Worm (Caenorhabditis elegans) whole organism, late embryonic: ENCODE results near the gene imp-2.

Source experiments
- F13H6.1 ChIP-seq: sonication (generic microtip); optimal IDR thresholded peaks from 2 replicates; lab custom pipeline; 2016; ENCODE audit warnings: missing genetic modification characterization, missing compliant biosample characterization
- ama-1 ChIP-seq: fragments of 150-350 bp; optimal IDR thresholded peaks from 2 replicates; lab custom pipeline; 2014
- dmd-4 ChIP-seq: sonication (generic microtip); optimal IDR thresholded peaks from 2 replicates; lab custom pipeline; 2016; ENCODE audit warnings: borderline replicate concordance, missing genetic modification characterization, missing compliant biosample characterization
- fkh-10 ChIP-seq: fragments of 150-350 bp; optimal IDR thresholded peaks from 2 replicates; lab custom pipeline; 2014; ENCODE audit warnings: missing biosample characterization, missing genetic modification reagents, missing genetic modification characterization
- hlh-8 ChIP-seq: sonication (generic microtip); optimal IDR thresholded peaks from 2 replicates; lab custom pipeline; 2016; ENCODE audit warnings: missing genotype, missing genetic modification characterization, missing compliant biosample characterization
- lin-11 ChIP-seq: fragments of 200-800 bp; sonication (Bioruptor generic); optimal IDR thresholded peaks from 2 replicates; lab custom pipeline; 2018; ENCODE audit warnings: mild to moderate bottlenecking, missing genetic modification characterization, missing compliant biosample characterization
- nfya-1 ChIP-seq: sonication (generic microtip); optimal IDR thresholded peaks from 2 replicates; lab custom pipeline; 2017; ENCODE audit warnings: missing genetic modification characterization, mild to moderate bottlenecking, missing compliant biosample characterization, antibody characterized with exemption, moderate library complexity
- nhr-11 ChIP-seq: fragments of 150-350 bp; optimal IDR thresholded peaks from 2 replicates; lab custom pipeline; 2014; ENCODE audit warnings: missing biosample characterization, missing genetic modification characterization
- pha-4 ChIP-seq: fragments of 150-350 bp; optimal IDR thresholded peaks from 2 replicates; lab custom pipeline; 2018; ENCODE audit warnings: missing biosample characterization, missing genetic modification reagents, missing genetic modification characterization
- sox-4 ChIP-seq: sonication (generic microtip); optimal IDR thresholded peaks from 2 replicates; lab custom pipeline; 2017; ENCODE audit warnings: mild to moderate bottlenecking, missing genetic modification characterization, inconsistent platforms, missing compliant biosample characterization
- tbx-2 ChIP-seq: sonication (generic microtip); optimal IDR thresholded peaks from 2 replicates; lab custom pipeline; 2016; ENCODE audit warnings: missing genetic modification characterization, missing compliant biosample characterization
- unc-3 ChIP-seq, 2 experiments: fragments of 200-800 bp in 1 of 2; sonication (Bioruptor generic) in 1 of 2; sonication (generic microtip) in 1 of 2; conservative IDR thresholded peaks in 1 of 2; optimal IDR thresholded peaks in 1 of 2; 2 replicates each; pipeline versions ENCODE4 v1.3.6 to Lab custom; 2016 to 2022; ENCODE audit warnings: missing compliant biosample characterization in 2 of 2, missing genetic modification characterization in 2 of 2, missing genetic modification reagents in 1 of 2
- unc-55 ChIP-seq: sonication (generic microtip); optimal IDR thresholded peaks from 2 replicates; lab custom pipeline; 2017; ENCODE audit warnings: missing biosample characterization, missing genetic modification reagents, missing genetic modification characterization
- unc-86 ChIP-seq: sonication (generic microtip); optimal IDR thresholded peaks from 2 replicates; lab custom pipeline; 2016; ENCODE audit warnings: missing genetic modification characterization, missing compliant biosample characterization

DNA sequence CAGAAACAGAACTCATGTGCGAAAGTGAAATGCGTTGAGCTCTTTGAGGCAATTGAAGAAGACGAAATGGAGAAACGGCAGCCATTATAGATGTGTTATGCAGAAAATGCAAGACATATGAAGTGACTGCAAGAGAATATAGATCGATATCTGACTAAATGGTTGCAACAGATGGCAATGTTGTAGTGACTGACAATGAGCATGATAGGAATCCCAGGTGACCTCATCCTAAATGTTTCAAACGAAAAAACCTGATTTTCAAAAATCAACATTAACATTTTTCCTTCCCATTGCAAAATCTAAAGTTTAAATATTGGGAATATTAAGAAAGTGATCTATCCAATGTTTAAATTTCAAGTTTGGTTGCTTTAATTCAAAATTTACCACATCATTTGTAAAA, 42.0 kb upstream of the imp-2 start, which contains the start of gene C08F8.15:
- no peak for TF ChIP-seq ama-1
- TF ChIP-seq unc-86, result no peak
- no peak for TF ChIP-seq unc-55
- no peak for TF ChIP-seq unc-3 (GFP tag; conservative IDR thresholded peaks at IDR 0.05; lab: Robert Waterston, UW)
- no peak for TF ChIP-seq unc-3 (tag; optimal IDR thresholded peaks at IDR 0.05; lab: Kevin White, UChicago)
- no peak for TF ChIP-seq lin-11 (tag; lab: Kevin White, UChicago)
- TF ChIP-seq pha-4 (tag; lab: Kevin White, UChicago), result no peak
- no peak for TF ChIP-seq nhr-11 (tag; lab: Kevin White, UChicago)
- TF ChIP-seq sox-4 (tag; lab: Kevin White, UChicago), result no peak
- no peak for TF ChIP-seq F13H6.1
- TF ChIP-seq dmd-4 (tag; lab: Kevin White, UChicago), result no peak
- TF ChIP-seq nfya-1 (tag; lab: Kevin White, UChicago), result no peak
- no peak for TF ChIP-seq hlh-8 (tag; lab: Kevin White, UChicago)
- TF ChIP-seq fkh-10 (GFP tag; lab: Kevin White, UChicago), result no peak
- no peak for TF ChIP-seq tbx-2 (tag; lab: Kevin White, UChicago)
